Fruit fly (Drosophila melanogaster): Measurements from ENCODE around the gene Ggt-1.
A peak's percentile ranks its signal among the peaks of the same experiment; 100 is the strongest.

Ggt-1 gene

DNA sequence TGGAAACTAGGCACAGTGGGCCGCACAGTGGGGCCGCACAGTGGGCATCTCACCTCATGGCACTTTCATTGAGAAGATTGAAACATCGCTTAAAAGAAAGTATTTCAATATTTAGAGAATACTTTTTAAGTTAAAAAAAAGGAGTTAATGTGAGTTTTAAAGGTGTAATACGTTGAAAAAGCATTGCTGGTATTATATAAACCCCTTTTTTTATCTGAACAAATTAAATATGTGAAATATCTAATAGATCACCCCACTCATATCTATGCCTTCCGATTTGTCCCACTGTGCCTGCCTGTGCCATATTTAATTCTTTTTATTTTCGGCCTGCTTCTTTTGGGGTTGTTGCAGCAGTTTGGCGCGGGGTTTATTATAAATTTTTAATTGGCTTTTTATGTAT, 21.0 kb upstream of the Ggt-1 start (continued):
- TF ChIP-seq C15 (GFP tag; IDR thresholded peaks at IDR 0.05) (no peak), Fer2 (tag; optimal IDR thresholded peaks at IDR 0.05) (no peak), CG17912 (GFP tag; optimal IDR thresholded peaks at IDR 0.05) (no peak)

DNA sequence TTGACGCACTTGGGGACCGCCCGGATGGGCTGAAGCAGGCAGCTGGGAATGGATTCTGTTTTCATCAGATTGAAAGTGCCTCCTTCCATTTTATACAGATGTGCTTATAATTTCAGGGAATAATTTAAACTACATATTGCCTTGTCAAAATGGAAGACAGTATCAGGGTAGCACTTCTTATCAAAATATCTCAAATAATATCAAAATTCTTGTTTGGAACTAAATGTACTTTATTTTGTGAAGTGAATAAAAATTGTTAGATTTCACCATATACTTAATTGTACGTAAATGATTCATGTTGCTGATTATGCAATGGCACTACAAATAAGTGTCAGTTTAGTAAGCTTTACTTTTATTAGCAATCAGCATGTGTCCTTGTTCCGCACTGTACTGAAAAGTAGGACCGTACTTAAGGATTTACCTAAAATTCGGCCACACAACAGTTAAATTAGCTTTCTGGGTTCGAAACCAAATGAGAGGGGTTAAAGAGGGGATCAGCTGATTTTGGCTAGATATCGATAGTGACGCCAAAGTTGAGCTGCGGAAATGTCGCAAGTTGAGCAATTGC, 15.9 kb upstream of the Ggt-1 start, which contains the start of the genes CG15042 and CG15047:
CG15042 (minus strand) TSS at position 101 of the 568 bp plus-strand sequence.
CG15047 (plus strand) TSS at position 518 of the 568 bp plus-strand sequence.
- TF ChIP-seq Dip3 (GFP tag; optimal IDR thresholded peaks at IDR 0.05) (no peak), Oli (tag; optimal IDR thresholded peaks at IDR 0.05) (no peak), jing (GFP tag; optimal IDR thresholded peaks at IDR 0.05) (no peak), CG30020 (tag; optimal IDR thresholded peaks at IDR 0.05) (no peak), tx (GFP tag; optimal IDR thresholded peaks at IDR 0.05) (no peak), grn (GFP tag; optimal IDR thresholded peaks at IDR 0.05) (no peak), CG17568 (GFP tag; optimal IDR thresholded peaks at IDR 0.05) (no peak), gfzf (GFP tag; optimal IDR thresholded peaks at IDR 0.05) (peak; percentile 7)

DNA sequence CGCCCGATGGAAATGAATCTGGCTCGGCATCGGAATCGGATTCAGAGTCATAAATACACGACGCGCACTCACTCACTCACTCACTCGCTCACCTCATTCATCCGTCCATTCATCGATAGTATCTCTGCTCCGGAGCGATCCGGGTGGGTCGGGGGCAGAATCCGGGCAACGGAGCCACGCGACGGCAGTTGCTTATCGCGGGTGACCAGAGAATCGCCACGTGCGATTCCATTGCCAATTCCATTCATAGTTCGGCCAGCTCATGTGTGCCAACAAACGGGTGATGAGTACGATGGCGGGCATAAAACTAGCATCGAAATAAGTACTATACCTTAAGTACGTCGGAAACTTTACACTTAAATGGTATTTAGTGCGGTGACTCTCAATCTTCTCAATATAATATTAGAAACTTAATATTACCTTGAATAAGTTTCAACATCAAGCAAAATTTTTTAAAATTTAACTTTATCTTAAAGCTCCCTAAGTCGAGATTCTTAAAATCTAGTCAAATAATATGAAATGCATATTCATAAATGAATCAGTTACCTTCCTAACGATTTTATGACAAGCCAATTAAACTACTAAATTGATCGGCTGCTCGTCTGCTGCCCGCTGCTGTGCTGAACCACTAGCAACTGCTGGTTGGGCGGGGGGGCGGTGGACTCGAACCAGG, 12.4 kb upstream of the Ggt-1 start:
- TF ChIP-seq CG12659 (GFP tag; optimal IDR thresholded peaks at IDR 0.05) (peak; percentile 22), Aef1 (GFP tag; IDR thresholded peaks at IDR 0.05) (no peak), Dll (GFP tag; IDR thresholded peaks at IDR 0.05; ENCODE audit: partially characterized antibody) (no peak), CG6254 (GFP tag; optimal IDR thresholded peaks at IDR 0.05) (peak; percentile 50), CG16815 (GFP tag; optimal IDR thresholded peaks at IDR 0.05) (peak; percentile 18), phol (tag; optimal IDR thresholded peaks at IDR 0.05) (peak; percentile 71), CG33557 (GFP tag; optimal IDR thresholded peaks at IDR 0.05) (peak; percentile 45), CG4854 (GFP tag; optimal IDR thresholded peaks at IDR 0.05) (no peak), HHEX (GFP tag; optimal IDR thresholded peaks at IDR 0.05) (peak; percentile 29), Jarid2 (GFP tag; optimal IDR thresholded peaks at IDR 0.05) (peak; percentile 23), lola (GFP tag; optimal IDR thresholded peaks at IDR 0.05) (peak in 1 of 3 experiments; percentile 74), ewg (GFP tag; optimal IDR thresholded peaks at IDR 0.05) (peak; percentile 4), PHDP (tag; optimal IDR thresholded peaks at IDR 0.05) (peak; percentile 25), CG4820 (GFP tag; optimal IDR thresholded peaks at IDR 0.05) (peak; percentile 43), CG17829 (tag; optimal IDR thresholded peaks at IDR 0.05) (peak; percentile 59), CG17359 (tag; optimal IDR thresholded peaks at IDR 0.05) (peak; percentile 34), Abd-B (GFP tag; optimal IDR thresholded peaks at IDR 0.05) (peak; percentile 14), Max (GFP tag; optimal IDR thresholded peaks at IDR 0.05) (no peak), Gug (GFP tag; IDR thresholded peaks at IDR 0.05) (no peak), az2 (GFP tag; optimal IDR thresholded peaks at IDR 0.05) (peak; percentile 1), CG14860 (GFP tag; IDR thresholded peaks at IDR 0.05; ENCODE audit: partially characterized antibody) (no peak), CG11093 (GFP tag; IDR thresholded peaks at IDR 0.05) (0 out of 3 replicates have a peak, but pooled peaks have one; percentile 34), CG15011 (GFP tag; optimal IDR thresholded peaks at IDR 0.05) (peak; percentile 16), z (GFP tag; IDR thresholded peaks at IDR 0.05) (peak; percentile 45; the same call in 1 of the 3 replicates), croc (GFP tag; conservative IDR thresholded peaks at IDR 0.05) (no peak; the same call in 2 of the 3 replicates), Eip74EF (GFP tag; optimal IDR thresholded peaks at IDR 0.05) (peak in 1 of 2 experiments; percentile 5), Sox100B (GFP tag; optimal IDR thresholded peaks at IDR 0.05) (peak; percentile 67), CG5953 (GFP tag; IDR thresholded peaks at IDR 0.05) (no peak), Nf-YB (GFP tag; optimal IDR thresholded peaks at IDR 0.05) (peak; percentile 10), inv (GFP tag; IDR thresholded peaks at IDR 0.05; ENCODE audit: partially characterized antibody) (no peak), Ets65A (GFP tag) (peak; percentile 89), CG5180 (GFP tag; optimal IDR thresholded peaks at IDR 0.05) (peak; percentile 17), lmd (GFP tag; IDR thresholded peaks at IDR 0.05) (peak; percentile 34; the same call in 1 of the 2 replicates)

Measured in whole organism, embryonic.